Worm (Caenorhabditis elegans) whole organism, midembryonic: ENCODE data around the gene ent-1.

ENCODE experiments used
- flt-1 ChIP-seq: fragments of 200-800 bp; sonication (Bioruptor generic); IDR thresholded peaks from 2 replicates; pipeline ENCODE4 v1.3.6; 2022; ENCODE audit warnings: missing genetic modification characterization, missing compliant biosample characterization
- klf-2 ChIP-seq: fragments of 200-800 bp; sonication (Bioruptor generic); conservative IDR thresholded peaks from 2 replicates; pipeline ENCODE4 v1.3.6; 2022; ENCODE audit warnings: missing genetic modification reagents, missing genetic modification characterization, missing compliant biosample characterization
- med-1 ChIP-seq: sonication (generic microtip); optimal IDR thresholded peaks from 2 replicates; lab custom pipeline; 2017; ENCODE audit warnings: missing genetic modification characterization, mild to moderate bottlenecking, missing compliant biosample characterization, antibody characterized with exemption, missing genetic modification reagents; ENCODE audit not compliant: insufficient read depth
- tab-1 ChIP-seq: fragments of 200-800 bp; sonication (Bioruptor generic); IDR thresholded peaks from 2 replicates; pipeline ENCODE4 v1.3.6; 2022; ENCODE audit warnings: missing genetic modification characterization, missing compliant biosample characterization

DNA sequence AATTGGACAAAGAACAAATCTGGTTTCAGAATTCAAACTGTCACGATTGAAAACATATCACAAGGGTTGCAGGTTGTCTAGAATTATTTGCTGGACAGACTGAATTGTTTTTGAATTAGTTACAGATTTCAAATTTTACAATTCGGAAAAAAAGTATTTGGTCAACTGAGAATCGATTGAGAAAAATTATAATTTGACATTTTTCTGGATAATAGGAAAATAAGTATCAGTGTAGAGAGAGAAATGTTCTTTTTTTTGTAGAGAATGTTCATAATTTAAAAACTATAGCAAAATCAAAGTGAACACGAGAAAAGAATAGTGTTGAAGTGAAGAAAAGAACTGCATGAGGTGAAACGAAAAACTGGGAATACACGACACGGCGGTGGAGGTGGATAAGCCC is 45.5 kb upstream of the ent-1 start, which contains the start of gene dpy-20:
- no peak for TF ChIP-seq klf-2
- TF ChIP-seq med-1 (GFP tag; lab: Kevin White, UChicago), result no peak
- no peak for TF ChIP-seq tab-1
- TF ChIP-seq flt-1 (GFP tag; lab: Robert Waterston, UW), result no peak
